Worm (Caenorhabditis elegans) whole organism, L1 larva: ENCODE data around the gene phf-15.

Source experiments
- aha-1 ChIP-seq: fragments of 150-350 bp; optimal IDR thresholded peaks from 2 replicates; lab custom pipeline; 2014; ENCODE audit warnings: missing biosample characterization, missing genetic modification characterization
- fos-1 ChIP-seq: fragments of 150-350 bp; optimal IDR thresholded peaks from 2 replicates; lab custom pipeline; 2014; ENCODE audit warnings: missing biosample characterization, missing genetic modification characterization
- snpc-4 ChIP-seq: fragments of 150-350 bp; optimal IDR thresholded peaks from 2 replicates; lab custom pipeline; 2014; ENCODE audit warnings: missing biosample characterization, missing genetic modification characterization
- tbx-2 ChIP-seq: sonication (generic microtip); optimal IDR thresholded peaks from 2 replicates; lab custom pipeline; 2016; ENCODE audit warnings: missing genetic modification characterization, missing compliant biosample characterization

ce11 chrIII:3310876-3311597, 11.6 kb upstream of the phf-15 start, which contains the start of gene ral-1:
- TF ChIP-seq aha-1: no peak
- no peak for TF ChIP-seq snpc-4
- TF ChIP-seq fos-1 (tag; lab: Kevin White, UChicago): no peak
- no peak for TF ChIP-seq tbx-2 (tag; lab: Kevin White, UChicago)
